Fruit fly (Drosophila melanogaster): Measurements from ENCODE around the gene Tgt.

Tgt gene

dm6 chr2L:1142730-1143281, 41.1 kb upstream of the Tgt start, which contains the start of gene MFS3 (continued):
- no peak for TF ChIP-seq woc (GFP tag; optimal IDR thresholded peaks at IDR 0.05)

- TF ChIP-seq HLH106 (tag; optimal IDR thresholded peaks at IDR 0.05), result no peak
- TF ChIP-seq h (GFP tag; optimal IDR thresholded peaks at IDR 0.05), result no peak
- TF ChIP-seq CG32264 (GFP tag; optimal IDR thresholded peaks at IDR 0.05), result no peak
- TF ChIP-seq CrebA (GFP tag; optimal IDR thresholded peaks at IDR 0.05; ENCODE audit: borderline replicate concordance), result no peak
- TF ChIP-seq N (GFP tag; optimal IDR thresholded peaks at IDR 0.05), result no peak
- no peak for TF ChIP-seq Jra (GFP tag; optimal IDR thresholded peaks at IDR 0.05)
- TF ChIP-seq pan (optimal IDR thresholded peaks at IDR 0.05), result no peak
- TF ChIP-seq dsf (GFP tag; optimal IDR thresholded peaks at IDR 0.05; ENCODE audit: borderline replicate concordance), result no peak
- no peak for TF ChIP-seq OdsH (GFP tag; optimal IDR thresholded peaks at IDR 0.05)
- no peak for TF ChIP-seq foxo (GFP tag; optimal IDR thresholded peaks at IDR 0.05)
- no peak for TF ChIP-seq GATAd (GFP tag; optimal IDR thresholded peaks at IDR 0.05)
- no peak for TF ChIP-seq fru (GFP tag; optimal IDR thresholded peaks at IDR 0.05)
Observed at dm6 chr2L:1143286-1143685, 40.6 kb upstream of the Tgt start.

- peak; percentile 92 for TF ChIP-seq OdsH (GFP tag; optimal IDR thresholded peaks at IDR 0.05)
- peak; percentile 96 for TF ChIP-seq h (GFP tag; optimal IDR thresholded peaks at IDR 0.05)
- TF ChIP-seq GATAd (GFP tag; optimal IDR thresholded peaks at IDR 0.05), result no peak
- no peak for TF ChIP-seq brk (GFP tag; optimal IDR thresholded peaks at IDR 0.05)
- no peak for TF ChIP-seq Hr78 (GFP tag; optimal IDR thresholded peaks at IDR 0.05)
- peak; percentile 91 for TF ChIP-seq fru (GFP tag; optimal IDR thresholded peaks at IDR 0.05)
- TF ChIP-seq dmrt93B (GFP tag; optimal IDR thresholded peaks at IDR 0.05), result peak; percentile 83
- no peak for TF ChIP-seq Vsx2 (GFP tag; optimal IDR thresholded peaks at IDR 0.05; ENCODE audit: partially characterized antibody)
- no peak for TF ChIP-seq Dfd (GFP tag; optimal IDR thresholded peaks at IDR 0.05)
- TF ChIP-seq CrebA (GFP tag; optimal IDR thresholded peaks at IDR 0.05; ENCODE audit: borderline replicate concordance), result no peak
- TF ChIP-seq Hnf4 (GFP tag; optimal IDR thresholded peaks at IDR 0.05), result no peak
- no peak for TF ChIP-seq Dif (GFP tag; optimal IDR thresholded peaks at IDR 0.05; ENCODE audit: partially characterized antibody)
- TF ChIP-seq Hr83 (GFP tag; optimal IDR thresholded peaks at IDR 0.05; ENCODE audit: poor library complexity, severe bottlenecking), result no peak
- TF ChIP-seq jim (GFP tag; optimal IDR thresholded peaks at IDR 0.05), result no peak
- TF ChIP-seq lola (GFP tag; optimal IDR thresholded peaks at IDR 0.05), result no peak
- TF ChIP-seq CG9705 (GFP tag; optimal IDR thresholded peaks at IDR 0.05), result peak; percentile 41
- TF ChIP-seq br (GFP tag; optimal IDR thresholded peaks at IDR 0.05), result peak; percentile 89
- TF ChIP-seq Jra (GFP tag; optimal IDR thresholded peaks at IDR 0.05), result peak; percentile 64
- TF ChIP-seq foxo (GFP tag; optimal IDR thresholded peaks at IDR 0.05), result peak; percentile 80 to 94
- no peak for TF ChIP-seq N (GFP tag; optimal IDR thresholded peaks at IDR 0.05)
- no peak for TF ChIP-seq tai (GFP tag; optimal IDR thresholded peaks at IDR 0.05)
- TF ChIP-seq dl (GFP tag; optimal IDR thresholded peaks at IDR 0.05; ENCODE audit: insufficient read depth in 1 of 2, partially characterized antibody in 2 of 2), result no peak
- TF ChIP-seq usp (GFP tag; optimal IDR thresholded peaks at IDR 0.05), result no peak
- peak; percentile 93 for TF ChIP-seq rgr (GFP tag; optimal IDR thresholded peaks at IDR 0.05)
- peak; percentile 40 for TF ChIP-seq sv (GFP tag; optimal IDR thresholded peaks at IDR 0.05)
- no peak for TF ChIP-seq Myc (optimal IDR thresholded peaks at IDR 0.05)
- peak; percentile 82 for TF ChIP-seq psq (GFP tag; optimal IDR thresholded peaks at IDR 0.05)
- peak; percentile 93 for TF ChIP-seq Sp1 (GFP tag; optimal IDR thresholded peaks at IDR 0.05)
- peak; percentile 75 for TF ChIP-seq CG32264 (GFP tag; optimal IDR thresholded peaks at IDR 0.05)
- no peak for TF ChIP-seq Abd-B (GFP tag; optimal IDR thresholded peaks at IDR 0.05)
- no peak for TF ChIP-seq pan (optimal IDR thresholded peaks at IDR 0.05)
- peak; percentile 93 for TF ChIP-seq ey (GFP tag; optimal IDR thresholded peaks at IDR 0.05)
- TF ChIP-seq woc (GFP tag; optimal IDR thresholded peaks at IDR 0.05), result no peak
- peak; percentile 47 for TF ChIP-seq Rel (GFP tag; optimal IDR thresholded peaks at IDR 0.05)
- peak; percentile 66 for TF ChIP-seq Rel (tag; optimal IDR thresholded peaks at IDR 0.05)
- TF ChIP-seq HLH106 (tag; optimal IDR thresholded peaks at IDR 0.05), result peak; percentile 91
- TF ChIP-seq Mio (GFP tag; optimal IDR thresholded peaks at IDR 0.05), result peak; percentile 55
- TF ChIP-seq dsf (GFP tag; optimal IDR thresholded peaks at IDR 0.05; ENCODE audit: borderline replicate concordance), result no peak
- no peak for TF ChIP-seq sage (GFP tag; optimal IDR thresholded peaks at IDR 0.05)
Observed at dm6 chr2L:1144371-1145360, 39.2 kb upstream of the Tgt start.
